Worm (Caenorhabditis elegans): ENCODE results near the gene F44A6.5.
A peak's percentile ranks its signal among the peaks of the same experiment; 100 is the strongest.

The F44A6.5 gene

ce11 chrX:10227217-10227616, 8.5 kb upstream of the F44A6.5 start:
- TF ChIP-seq unc-62 (GFP tag; optimal IDR thresholded peaks at IDR 0.05) (no peak), elt-1 (tag; optimal IDR thresholded peaks at IDR 0.05) (peak; percentile 66), nhr-25 (tag; optimal IDR thresholded peaks at IDR 0.05) (peak; percentile 14)

DNA sequence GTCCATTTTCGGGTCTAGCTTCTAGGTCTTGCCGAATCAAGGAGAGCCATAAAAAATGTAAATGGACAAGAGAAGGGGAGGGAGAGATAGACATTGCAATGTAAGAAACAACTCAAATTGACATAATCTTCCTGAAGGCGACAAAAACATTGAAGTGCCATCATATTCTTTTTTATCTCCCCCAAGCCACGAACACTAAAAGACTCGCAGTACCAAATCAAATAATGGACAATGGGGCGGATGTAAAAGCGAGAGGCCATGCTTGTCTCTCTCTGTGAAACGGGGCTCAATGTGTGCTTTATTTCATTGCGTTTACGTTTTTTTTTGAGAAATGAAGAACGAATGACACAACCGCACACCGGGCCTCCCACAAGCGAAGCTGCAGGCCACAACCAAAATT, 7.1 kb upstream of the F44A6.5 start:
- TF ChIP-seq sem-4 (tag; optimal IDR thresholded peaks at IDR 0.05) (no peak), lin-11 (tag; optimal IDR thresholded peaks at IDR 0.05) (no peak), nhr-6 (tag; optimal IDR thresholded peaks at IDR 0.05) (no peak), F13H6.1 (tag; optimal IDR thresholded peaks at IDR 0.05) (no peak), nhr-21 (tag; optimal IDR thresholded peaks at IDR 0.05) (no peak), lsy-2 (tag; optimal IDR thresholded peaks at IDR 0.05) (no peak), dmd-4 (tag; optimal IDR thresholded peaks at IDR 0.05) (no peak), fos-1 (tag; optimal IDR thresholded peaks at IDR 0.05) (no peak), nhr-10 (tag; optimal IDR thresholded peaks at IDR 0.05) (no peak)

ce11 chrX:10219184-10219705, 516 bp upstream of the F44A6.5 start:
- TF ChIP-seq sma-9 (GFP tag; optimal IDR thresholded peaks at IDR 0.05) = no peak
- TF ChIP-seq sma-9 (tag; optimal IDR thresholded peaks at IDR 0.05) = no peak
- TF ChIP-seq unc-39 (tag; optimal IDR thresholded peaks at IDR 0.05) = no peak
- no peak for TF ChIP-seq ceh-82 (tag; optimal IDR thresholded peaks at IDR 0.05)
- no peak for TF ChIP-seq nhr-77 (tag; optimal IDR thresholded peaks at IDR 0.05)
- TF ChIP-seq lsy-2 (tag; optimal IDR thresholded peaks at IDR 0.05) = no peak
- no peak for TF ChIP-seq ZK546.5 (tag; optimal IDR thresholded peaks at IDR 0.05)
- no peak for TF ChIP-seq gmeb-1 (tag; optimal IDR thresholded peaks at IDR 0.05)
- TF ChIP-seq alr-1 (tag; optimal IDR thresholded peaks at IDR 0.05) = no peak
- no peak for TF ChIP-seq peb-1 (tag; optimal IDR thresholded peaks at IDR 0.05)
- no peak for TF ChIP-seq nhr-129 (tag; optimal IDR thresholded peaks at IDR 0.05)
- TF ChIP-seq nhr-6 (tag; optimal IDR thresholded peaks at IDR 0.05) = no peak
- TF ChIP-seq R02D3.7 (tag; optimal IDR thresholded peaks at IDR 0.05) = no peak
- TF ChIP-seq lin-39 (tag; optimal IDR thresholded peaks at IDR 0.05) = no peak
- no peak for TF ChIP-seq nhr-21 (tag; optimal IDR thresholded peaks at IDR 0.05)

DNA sequence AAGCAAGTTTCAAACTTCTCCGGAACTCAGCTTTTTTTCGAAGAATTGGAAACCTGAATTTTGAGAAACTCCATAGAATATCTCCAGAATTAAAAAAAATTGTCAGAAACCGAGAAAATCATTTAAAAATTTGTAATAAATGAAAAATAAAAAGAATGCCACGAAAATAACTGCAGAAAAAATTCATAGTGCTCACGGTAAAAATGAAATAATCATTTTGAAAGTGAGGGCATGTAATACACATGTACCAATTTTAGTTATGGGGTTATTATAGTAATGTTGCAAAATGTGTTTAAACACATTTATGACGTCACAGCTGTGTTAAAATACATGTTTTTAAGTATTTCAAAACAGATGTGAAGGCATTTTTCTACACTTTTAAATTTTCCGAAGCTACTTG, 1.9 kb downstream of the F44A6.5 start:
- TF ChIP-seq sma-3 (GFP tag; optimal IDR thresholded peaks at IDR 0.05) (no peak), fos-1 (tag; optimal IDR thresholded peaks at IDR 0.05) (no peak), sma-9 (GFP tag; optimal IDR thresholded peaks at IDR 0.05) (peak; percentile 5), sma-9 (tag; optimal IDR thresholded peaks at IDR 0.05) (no peak), R02D3.7 (tag; optimal IDR thresholded peaks at IDR 0.05) (no peak), nhr-11 (tag; optimal IDR thresholded peaks at IDR 0.05) (no peak)

DNA sequence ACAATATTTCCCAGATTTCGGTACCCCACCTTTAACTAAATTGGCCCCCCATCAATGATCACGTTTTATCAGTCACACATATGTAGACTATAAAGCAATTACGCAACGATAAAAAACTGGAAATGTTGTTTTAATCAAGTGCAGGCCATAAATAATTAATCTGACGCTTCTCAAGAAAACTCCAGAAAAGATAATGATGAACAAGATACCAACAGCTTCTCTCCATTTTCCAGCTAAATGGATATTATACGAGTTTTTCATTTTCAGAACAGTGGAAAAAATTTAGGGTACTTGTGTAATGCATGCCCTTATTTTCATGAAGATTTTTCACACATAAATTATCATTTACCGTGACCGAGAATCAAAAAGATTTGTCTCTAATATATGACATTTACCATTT, 2.4 kb downstream of the F44A6.5 start:
- no peak for TF ChIP-seq nhr-6 (tag; optimal IDR thresholded peaks at IDR 0.05)
- TF ChIP-seq gmeb-1 (tag; optimal IDR thresholded peaks at IDR 0.05) = no peak
- no peak for TF ChIP-seq nhr-21 (tag; optimal IDR thresholded peaks at IDR 0.05)
- peak; percentile 36 for TF ChIP-seq fos-1 (tag; optimal IDR thresholded peaks at IDR 0.05)
- no peak for TF ChIP-seq ceh-16 (tag; optimal IDR thresholded peaks at IDR 0.05)
- TF ChIP-seq ztf-1 (GFP tag; conservative IDR thresholded peaks at IDR 0.05) = no peak
- peak; percentile 44 for TF ChIP-seq crh-2 (tag; optimal IDR thresholded peaks at IDR 0.05)
- TF ChIP-seq nhr-237 (tag; optimal IDR thresholded peaks at IDR 0.05) = no peak
- TF ChIP-seq sem-4 (tag; optimal IDR thresholded peaks at IDR 0.05) = no peak
- TF ChIP-seq unc-55 (GFP tag; optimal IDR thresholded peaks at IDR 0.05) = peak; percentile 37
- no peak for TF ChIP-seq dmd-4 (tag; optimal IDR thresholded peaks at IDR 0.05)
- TF ChIP-seq sma-3 (GFP tag; optimal IDR thresholded peaks at IDR 0.05) = no peak

DNA sequence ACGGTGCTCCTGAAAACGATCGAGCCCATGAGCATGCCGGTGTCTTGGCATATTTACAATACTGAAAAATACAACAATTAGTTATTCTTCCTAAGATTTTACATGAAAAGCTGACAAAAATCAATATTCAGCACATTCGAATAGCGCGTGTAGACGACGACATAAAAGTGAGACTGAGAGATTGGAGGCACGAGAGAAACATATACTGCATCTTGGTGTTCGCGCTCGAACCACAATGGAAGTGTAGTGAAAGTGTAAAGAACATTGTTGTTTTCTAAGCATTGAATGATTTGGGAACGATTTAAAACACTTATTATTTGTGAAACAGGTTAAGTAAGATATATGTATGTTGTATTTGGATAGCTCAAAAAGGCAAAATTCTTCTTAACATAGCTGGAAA, 3.3 kb downstream of the F44A6.5 start, which contains the start of gene F44A6.4:
TSS of gene F44A6.4 (minus strand) at position 67 of the 400 bp plus-strand sequence.
- TF ChIP-seq crh-2 (tag; optimal IDR thresholded peaks at IDR 0.05) (no peak), unc-55 (GFP tag; optimal IDR thresholded peaks at IDR 0.05) (peak; percentile 45), ztf-4 (tag; optimal IDR thresholded peaks at IDR 0.05) (no peak), blmp-1 (tag; optimal IDR thresholded peaks at IDR 0.05; ENCODE audit: insufficient read depth) (peak; percentile 44), nhr-12 (tag; optimal IDR thresholded peaks at IDR 0.05) (no peak)
